Worm (Caenorhabditis elegans) whole organism, L3 larva: Measurements from ENCODE around the gene abts-3.

Experiments
- R02D3.7 ChIP-seq: fragments of 150-350 bp; optimal IDR thresholded peaks from 2 replicates; lab custom pipeline; 2014; ENCODE audit warnings: missing biosample characterization, missing genetic modification characterization
- ceh-28 ChIP-seq: fragments of 150-350 bp; optimal IDR thresholded peaks from 2 replicates; lab custom pipeline; 2014; ENCODE audit warnings: missing biosample characterization, missing genetic modification reagents, missing genetic modification characterization
- ceh-9 ChIP-seq: sonication (generic microtip); optimal IDR thresholded peaks from 2 replicates; lab custom pipeline; 2018; ENCODE audit warnings: missing biosample characterization, missing genetic modification characterization
- lin-39 ChIP-seq: fragments of 150-350 bp; optimal IDR thresholded peaks from 2 replicates; lab custom pipeline; 2018; ENCODE audit warnings: missing biosample characterization, missing genetic modification reagents, missing genetic modification characterization
- nhr-12 ChIP-seq: fragments of 150-350 bp; optimal IDR thresholded peaks from 2 replicates; lab custom pipeline; 2014; ENCODE audit warnings: missing biosample characterization, missing genetic modification characterization
- nhr-23 ChIP-seq: fragments of 150-350 bp; optimal IDR thresholded peaks from 2 replicates; lab custom pipeline; 2014; ENCODE audit warnings: missing biosample characterization, missing genetic modification reagents, missing genetic modification characterization
- nhr-237 ChIP-seq: fragments of 150-350 bp; optimal IDR thresholded peaks from 2 replicates; lab custom pipeline; 2014; ENCODE audit warnings: missing biosample characterization, missing genetic modification characterization
- nhr-25 ChIP-seq: sonication (generic microtip); optimal IDR thresholded peaks from 2 replicates; lab custom pipeline; 2017; ENCODE audit warnings: missing biosample characterization, missing genetic modification characterization
- nhr-67 ChIP-seq: fragments of 150-350 bp; optimal IDR thresholded peaks from 2 replicates; lab custom pipeline; 2014; ENCODE audit warnings: missing biosample characterization, missing genetic modification characterization
- nhr-76 ChIP-seq: fragments of 150-350 bp; sonication (generic microtip); optimal IDR thresholded peaks from 5 replicates; lab custom pipeline; 2014; ENCODE audit warnings: missing biosample characterization, missing genetic modification characterization
- pha-4 ChIP-seq: fragments of 150-350 bp; optimal IDR thresholded peaks from 2 replicates; lab custom pipeline; 2014; ENCODE audit warnings: missing biosample characterization, missing genetic modification reagents, missing genetic modification characterization
- sea-2 ChIP-seq: fragments of 150-350 bp; sonication (generic microtip); optimal IDR thresholded peaks from 4 replicates; lab custom pipeline; 2014; ENCODE audit warnings: missing biosample characterization, missing genetic modification reagents, missing genetic modification characterization
- unc-62 ChIP-seq: fragments of 150-350 bp; sonication (generic microtip); optimal IDR thresholded peaks from 4 replicates; lab custom pipeline; 2014; ENCODE audit warnings: missing biosample characterization, missing genetic modification reagents, missing genetic modification characterization

- TF ChIP-seq ceh-28 (tag; lab: Kevin White, UChicago) (no peak), lin-39 (tag; lab: Kevin White, UChicago) (no peak), R02D3.7 (tag; lab: Kevin White, UChicago) (no peak), nhr-237 (tag; lab: Kevin White, UChicago) (no peak), nhr-25 (no peak), nhr-12 (tag; lab: Kevin White, UChicago) (no peak), pha-4 (no peak), sea-2 (GFP tag; lab: Kevin White, UChicago) (no peak), nhr-67 (tag; lab: Kevin White, UChicago) (no peak), nhr-76 (tag; lab: Kevin White, UChicago) (no peak), unc-62 (GFP tag; lab: Kevin White, UChicago) (no peak), ceh-9 (tag; lab: Kevin White, UChicago) (no peak), nhr-23 (tag; lab: Kevin White, UChicago) (no peak)
Measured at ce11 chrII:6199010-6199409, 66.3 kb downstream of the abts-3 start.
